Worm (Caenorhabditis elegans): Measurements from ENCODE around the gene nhr-150.

ce11 chrV:15521920-15522319 lies 40.7 kb upstream of the nhr-150 start, which contains the start of gene lgc-31:
- TF ChIP-seq W03F9.2 (tag; optimal IDR thresholded peaks at IDR 0.05) = no peak
- no peak for TF ChIP-seq him-1 (tag; optimal IDR thresholded peaks at IDR 0.05)
